Fruit fly (Drosophila melanogaster): Measurements from ENCODE around the gene Mcm2.

Mcm2 gene

DNA sequence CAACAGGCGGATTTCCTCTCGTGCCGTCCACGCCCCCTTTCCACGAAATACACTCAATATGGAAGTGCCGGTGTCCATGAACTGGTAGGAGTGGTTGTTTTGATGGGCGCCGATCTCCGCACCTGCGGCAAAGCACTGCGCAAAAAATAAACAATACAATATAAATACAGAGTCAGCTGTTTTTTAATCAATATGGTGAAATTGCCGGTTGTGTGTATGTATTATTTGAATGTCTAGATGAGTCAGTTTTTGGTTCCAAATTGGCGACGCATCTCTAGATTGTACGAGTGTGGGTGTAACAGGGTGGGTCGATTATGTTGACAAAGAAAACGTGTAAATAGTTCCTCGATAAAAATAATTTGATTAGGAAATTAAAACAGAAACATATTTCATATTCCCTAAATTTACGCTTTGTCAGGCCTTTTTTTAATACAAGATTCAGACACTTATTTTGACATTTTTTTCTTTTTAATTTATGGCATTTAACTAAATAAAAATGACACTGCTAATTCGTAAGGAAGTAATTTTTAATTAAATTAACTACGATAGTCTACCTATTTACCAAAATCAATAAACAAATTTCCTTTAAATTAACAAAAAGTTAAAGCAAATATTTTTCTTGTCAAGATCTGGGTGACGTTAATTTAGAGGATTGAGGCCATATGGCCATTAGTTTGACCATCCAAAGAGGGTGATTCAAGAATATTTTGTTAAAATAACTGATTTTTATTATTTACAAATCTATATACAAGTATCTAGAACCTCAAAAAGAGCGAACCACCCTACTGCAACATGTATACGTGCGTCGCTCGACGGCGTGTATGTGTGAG lies 25.1 kb upstream of the Mcm2 start (continued):
- TF ChIP-seq CG18262 (tag; optimal IDR thresholded peaks at IDR 0.05) (peak; percentile 97), lab (GFP tag; optimal IDR thresholded peaks at IDR 0.05) (peak; percentile 89), CG14860 (GFP tag; IDR thresholded peaks at IDR 0.05; ENCODE audit: partially characterized antibody) (no peak), Elba2 (GFP tag; optimal IDR thresholded peaks at IDR 0.05) (no peak), vnd (GFP tag; IDR thresholded peaks at IDR 0.05; ENCODE audit: partially characterized antibody) (no peak), lilli (GFP tag; optimal IDR thresholded peaks at IDR 0.05) (peak; percentile 86), CG5245 (GFP tag; optimal IDR thresholded peaks at IDR 0.05) (peak; percentile 64), CG43689 (GFP tag; IDR thresholded peaks at IDR 0.05) (peak; percentile 58), tll (GFP tag; optimal IDR thresholded peaks at IDR 0.05) (no peak), ERR (GFP tag; optimal IDR thresholded peaks at IDR 0.05) (no peak), twi (tag; optimal IDR thresholded peaks at IDR 0.05) (peak; percentile 82), NC2β (GFP tag; optimal IDR thresholded peaks at IDR 0.05) (peak; percentile 32), CG7372 (GFP tag; IDR thresholded peaks at IDR 0.05) (peak; percentile 69), Poxn (GFP tag; IDR thresholded peaks at IDR 0.05) (0 out of 2 replicates have a peak, but pooled peaks have one; percentile 13), CG8924 (tag; optimal IDR thresholded peaks at IDR 0.05) (peak; percentile 95), CG2202 (tag; optimal IDR thresholded peaks at IDR 0.05) (peak; percentile 51), CHES-1-like (GFP tag; optimal IDR thresholded peaks at IDR 0.05) (peak; percentile 34), zf30C (GFP tag; optimal IDR thresholded peaks at IDR 0.05) (no peak), CG12219 (GFP tag; optimal IDR thresholded peaks at IDR 0.05) (peak; percentile 77), E2f1 (GFP tag; IDR thresholded peaks at IDR 0.05) (peak; percentile 64; the same call in 1 of the 2 replicates), Hr78 (GFP tag; optimal IDR thresholded peaks at IDR 0.05) (peak in 1 of 2 experiments; percentile 87), CG16779 (GFP tag; IDR thresholded peaks at IDR 0.05) (peak; percentile 48; the same call in 1 of the 2 replicates), stwl (tag; optimal IDR thresholded peaks at IDR 0.05) (no peak), CG4404 (GFP tag; IDR thresholded peaks at IDR 0.05) (peak; percentile 56), CG10147 (GFP tag; optimal IDR thresholded peaks at IDR 0.05) (peak; percentile 94), HmgZ (tag; optimal IDR thresholded peaks at IDR 0.05) (peak; percentile 48), rib (GFP tag; IDR thresholded peaks at IDR 0.05) (peak; percentile 41; the same call in 1 of the 2 replicates), CG10654 (GFP tag; optimal IDR thresholded peaks at IDR 0.05) (peak; percentile 74), pzg (GFP tag; optimal IDR thresholded peaks at IDR 0.05) (peak; percentile 17), slp2 (GFP tag; optimal IDR thresholded peaks at IDR 0.05) (peak; percentile 83), CG12104 (GFP tag; optimal IDR thresholded peaks at IDR 0.05) (peak; percentile 96), CG18619 (GFP tag; optimal IDR thresholded peaks at IDR 0.05) (peak; percentile 95), ara (GFP tag; IDR thresholded peaks at IDR 0.05) (peak; percentile 70), CG14667 (GFP tag; IDR thresholded peaks at IDR 0.05) (peak; percentile 41; the same call in 1 of the 2 replicates), Dll (GFP tag; IDR thresholded peaks at IDR 0.05; ENCODE audit: partially characterized antibody) (no peak), peb (GFP tag; IDR thresholded peaks at IDR 0.05) (peak; percentile 50; the same call in 1 of the 2 replicates), CG18011 (GFP tag; optimal IDR thresholded peaks at IDR 0.05) (peak; percentile 78), CG12299 (tag; optimal IDR thresholded peaks at IDR 0.05) (peak; percentile 86), HLH54F (GFP tag; optimal IDR thresholded peaks at IDR 0.05) (peak; percentile 61), CG10366 (GFP tag; IDR thresholded peaks at IDR 0.05) (peak; percentile 56; the same call in 1 of the 2 replicates), zfh2 (GFP tag; optimal IDR thresholded peaks at IDR 0.05) (peak; percentile 68), disco-r (GFP tag; optimal IDR thresholded peaks at IDR 0.05) (peak; percentile 81), bsh (GFP tag; optimal IDR thresholded peaks at IDR 0.05) (peak; percentile 86 to 88), CG2712 (tag; optimal IDR thresholded peaks at IDR 0.05) (peak; percentile 90), CG17568 (GFP tag; optimal IDR thresholded peaks at IDR 0.05) (peak; percentile 99), CG10979 (tag; optimal IDR thresholded peaks at IDR 0.05) (peak; percentile 90), gcm (GFP tag; optimal IDR thresholded peaks at IDR 0.05) (peak; percentile 89)

Measured in whole organism, embryonic.